Worm (Caenorhabditis elegans) whole organism, L4/young adult: Measurements from ENCODE around the gene C08E8.6.

ENCODE experiments used
- dao-5 ChIP-seq: sonication (generic microtip); optimal IDR thresholded peaks from 2 replicates; lab custom pipeline; 2016; ENCODE audit warnings: missing genotype, missing genetic modification characterization, moderate library complexity, missing compliant biosample characterization
- him-1 ChIP-seq: sonication (generic microtip); optimal IDR thresholded peaks from 2 replicates; lab custom pipeline; 2016; ENCODE audit warnings: missing genotype, missing genetic modification reagents, missing genetic modification characterization, missing compliant biosample characterization

- no peak for TF ChIP-seq him-1 (tag; lab: Kevin White, UChicago)
- TF ChIP-seq dao-5 = no peak
Observed at ce11 chrV:18378819-18379218, 10.6 kb upstream of the C08E8.6 start, which contains the start of gene Y51A2B.8.
